Fruit fly (Drosophila melanogaster) whole organism, embryonic: Measurements from ENCODE around the gene CG16957.

ENCODE experiments used
- CG10565 ChIP-seq: fragments of 200-800 bp; sonication (Bioruptor generic); optimal IDR thresholded peaks from 3 replicates; lab custom pipeline; 2016; ENCODE audit warnings: missing biosample characterization, mild to moderate bottlenecking, missing genetic modification characterization
- CG12942 ChIP-seq: fragments of 200-800 bp; sonication (Bioruptor generic); optimal IDR thresholded peaks from 3 replicates; lab custom pipeline; 2016; ENCODE audit warnings: missing biosample characterization, missing genetic modification characterization
- CG14667 ChIP-seq: fragments of 200-800 bp; sonication (Bioruptor generic); IDR thresholded peaks from 2 replicates; pipeline ENCODE4 v1.3.6; 2022; ENCODE audit warnings: missing biosample characterization, missing genetic modification characterization
- CG15073 ChIP-seq: fragments of 200-800 bp; sonication (Bioruptor generic); optimal IDR thresholded peaks from 2 replicates; lab custom pipeline; 2016; ENCODE audit warnings: missing biosample characterization, missing genetic modification characterization
- CG15269 ChIP-seq: fragments of 200-800 bp; sonication (Bioruptor generic); optimal IDR thresholded peaks from 2 replicates; lab custom pipeline; 2018; ENCODE audit warnings: missing biosample characterization, mild to moderate bottlenecking, missing genetic modification characterization, moderate library complexity
- CG15479 ChIP-seq: fragments of 200-800 bp; sonication (Bioruptor generic); optimal IDR thresholded peaks from 3 replicates; lab custom pipeline; 2019; ENCODE audit warnings: missing biosample characterization, mild to moderate bottlenecking, missing genetic modification characterization, moderate library complexity
- CG15696 ChIP-seq: fragments of 200-800 bp; sonication (Bioruptor generic); optimal IDR thresholded peaks from 2 replicates; lab custom pipeline; 2019; ENCODE audit warnings: missing biosample characterization, mild to moderate bottlenecking, missing genetic modification characterization, moderate library complexity
- CG1603 ChIP-seq: fragments of 200-800 bp; sonication (Bioruptor generic); optimal IDR thresholded peaks from 2 replicates; lab custom pipeline; 2019; ENCODE audit warnings: missing biosample characterization, mild to moderate bottlenecking, missing genetic modification characterization, moderate library complexity
- CG1647 ChIP-seq: fragments of 200-800 bp; sonication (Bioruptor generic); optimal IDR thresholded peaks from 3 replicates; lab custom pipeline; 2016; ENCODE audit warnings: missing biosample characterization, missing genetic modification characterization
- CG16863 ChIP-seq: fragments of 200-800 bp; sonication (Bioruptor generic); optimal IDR thresholded peaks from 3 replicates; lab custom pipeline; 2016; ENCODE audit warnings: missing biosample characterization, missing genetic modification characterization
- CG1792 ChIP-seq: fragments of 200-800 bp; sonication (Bioruptor generic); optimal IDR thresholded peaks from 2 replicates; lab custom pipeline; 2016; ENCODE audit warnings: missing biosample characterization, missing genetic modification characterization
- CG2712 ChIP-seq: fragments of 200-800 bp; optimal IDR thresholded peaks from 3 replicates; lab custom pipeline; 2019; ENCODE audit warnings: missing biosample characterization, mild to moderate bottlenecking, missing genetic modification characterization, moderate library complexity
- CG43689 ChIP-seq: fragments of 200-800 bp; sonication (Bioruptor generic); IDR thresholded peaks from 2 replicates; pipeline ENCODE4 v1.3.6; 2022; ENCODE audit warnings: missing biosample characterization, missing genetic modification characterization
- CG6689 ChIP-seq: fragments of 200-800 bp; sonication (Bioruptor generic); IDR thresholded peaks from 2 replicates; pipeline ENCODE4 v1.3.6; 2022; ENCODE audit warnings: missing biosample characterization, missing genetic modification characterization
- CG7556 ChIP-seq: fragments of 200-800 bp; sonication (Bioruptor generic); optimal IDR thresholded peaks from 2 replicates; lab custom pipeline; 2017; ENCODE audit warnings: missing biosample characterization, mild to moderate bottlenecking, missing genetic modification characterization
- CG8281 ChIP-seq: fragments of 200-800 bp; sonication (Bioruptor generic); optimal IDR thresholded peaks from 2 replicates; lab custom pipeline; 2018; ENCODE audit warnings: missing biosample characterization, mild to moderate bottlenecking, missing genetic modification characterization, moderate library complexity
- Chrac-16 ChIP-seq: fragments of 200-800 bp; sonication (Bioruptor generic); optimal IDR thresholded peaks from 3 replicates; lab custom pipeline; 2016; ENCODE audit warnings: missing biosample characterization, missing genetic modification characterization
- D ChIP-seq, 2 experiments: fragments of 200-800 bp in 1 of 2; fragments of >200 bp in 1 of 2; sonication (Bioruptor generic) in 1 of 2; optimal IDR thresholded peaks; 2 replicates in 1 of 2; 3 replicates in 1 of 2; lab custom pipeline; 2017; ENCODE audit warnings: mild to moderate bottlenecking in 1 of 2, missing biosample characterization in 1 of 2, missing genetic modification characterization in 1 of 2, missing genetic modification reagents in 1 of 2
- Dad ChIP-seq: fragments of 200-800 bp; sonication (Bioruptor generic); optimal IDR thresholded peaks from 3 replicates; lab custom pipeline; 2016; ENCODE audit warnings: missing biosample characterization, missing genetic modification characterization
- Dip2 ChIP-seq: fragments of 200-800 bp; sonication (Bioruptor generic); IDR thresholded peaks from 2 replicates; pipeline ENCODE4 v1.3.6; 2022; ENCODE audit warnings: missing biosample characterization, missing genetic modification characterization
- E2f1 ChIP-seq: fragments of 200-800 bp; sonication (Bioruptor generic); IDR thresholded peaks from 2 replicates; pipeline ENCODE4 v1.3.6; 2022; ENCODE audit warnings: missing biosample characterization, missing genetic modification characterization
- E2f2 ChIP-seq: fragments of 200-800 bp; sonication (Bioruptor generic); IDR thresholded peaks from 2 replicates; pipeline ENCODE4 v1.3.6; 2022; ENCODE audit warnings: missing biosample characterization, missing genetic modification characterization
- ERR ChIP-seq: fragments of 200-800 bp; sonication (Bioruptor generic); optimal IDR thresholded peaks from 2 replicates; lab custom pipeline; 2016; ENCODE audit warnings: missing biosample characterization, missing genetic modification characterization
- Fer1 ChIP-seq: fragments of 200-800 bp; sonication (Bioruptor generic); optimal IDR thresholded peaks from 2 replicates; lab custom pipeline; 2017; ENCODE audit warnings: missing biosample characterization, mild to moderate bottlenecking, missing genetic modification characterization
- Gsc ChIP-seq: fragments of 200-800 bp; sonication (Bioruptor generic); IDR thresholded peaks from 2 replicates; pipeline ENCODE4 v1.3.6; 2022; ENCODE audit warnings: missing biosample characterization, missing genetic modification characterization
- HLH3B ChIP-seq: fragments of 200-800 bp; sonication (Bioruptor generic); IDR thresholded peaks from 2 replicates; pipeline ENCODE4 v1.3.6; 2022; ENCODE audit warnings: missing biosample characterization, missing genetic modification characterization
- Hey ChIP-seq: fragments of 200-800 bp; sonication (Bioruptor generic); optimal IDR thresholded peaks from 3 replicates; lab custom pipeline; 2018; ENCODE audit warnings: missing biosample characterization, mild to moderate bottlenecking, missing genetic modification characterization
- Nf-YC ChIP-seq: fragments of 200-800 bp; optimal IDR thresholded peaks from 3 replicates; lab custom pipeline; 2019; ENCODE audit warnings: missing biosample characterization, mild to moderate bottlenecking, missing genetic modification characterization, moderate library complexity
- PHDP ChIP-seq: fragments of 200-800 bp; sonication (Bioruptor generic); optimal IDR thresholded peaks from 3 replicates; lab custom pipeline; 2018; ENCODE audit warnings: missing biosample characterization, mild to moderate bottlenecking, missing genetic modification characterization, moderate library complexity
- Sox102F ChIP-seq: fragments of 200-800 bp; sonication (Bioruptor generic); optimal IDR thresholded peaks from 2 replicates; lab custom pipeline; 2018; ENCODE audit warnings: missing biosample characterization, mild to moderate bottlenecking, missing genetic modification characterization, moderate library complexity
- Sry-β ChIP-seq: fragments of 200-800 bp; sonication (Bioruptor generic); optimal IDR thresholded peaks from 2 replicates; lab custom pipeline; 2018; ENCODE audit warnings: missing biosample characterization, mild to moderate bottlenecking, missing genetic modification characterization, moderate library complexity
- Xbp1 ChIP-seq: fragments of 200-800 bp; sonication (Bioruptor generic); optimal IDR thresholded peaks from 3 replicates; lab custom pipeline; 2016; ENCODE audit warnings: missing biosample characterization, mild to moderate bottlenecking, missing genetic modification characterization
- aop ChIP-seq: fragments of 200-800 bp; sonication (Bioruptor generic); IDR thresholded peaks from 2 replicates; pipeline ENCODE4 v1.3.6; 2022; ENCODE audit warnings: missing biosample characterization, missing genetic modification characterization
- caup ChIP-seq: fragments of 200-800 bp; sonication (Bioruptor generic); optimal IDR thresholded peaks from 3 replicates; lab custom pipeline; 2017; ENCODE audit warnings: missing biosample characterization, mild to moderate bottlenecking, missing genetic modification characterization, moderate library complexity; ENCODE audit not compliant: severe bottlenecking
- crc ChIP-seq: fragments of 200-800 bp; sonication (Bioruptor generic); optimal IDR thresholded peaks from 2 replicates; lab custom pipeline; 2016; ENCODE audit warnings: missing biosample characterization, missing genetic modification characterization
- da ChIP-seq: fragments of 200-800 bp; sonication (Bioruptor generic); optimal IDR thresholded peaks from 2 replicates; lab custom pipeline; 2016; ENCODE audit warnings: missing biosample characterization, missing genetic modification characterization
- dmrt99B ChIP-seq: fragments of 200-800 bp; sonication (Bioruptor generic); optimal IDR thresholded peaks from 2 replicates; lab custom pipeline; 2018; ENCODE audit warnings: missing biosample characterization, mild to moderate bottlenecking, missing genetic modification characterization, moderate library complexity
- grn ChIP-seq: fragments of 200-800 bp; sonication (Bioruptor generic); optimal IDR thresholded peaks from 3 replicates; lab custom pipeline; 2017; ENCODE audit warnings: missing biosample characterization, missing genetic modification characterization
- gro ChIP-seq: fragments of 200-800 bp; sonication (Bioruptor generic); optimal IDR thresholded peaks from 2 replicates; lab custom pipeline; 2016; ENCODE audit warnings: missing biosample characterization, missing genetic modification characterization
- gsb-n ChIP-seq: fragments of 200-800 bp; sonication (Bioruptor generic); optimal IDR thresholded peaks from 3 replicates; lab custom pipeline; 2018; ENCODE audit warnings: missing biosample characterization, mild to moderate bottlenecking, missing genetic modification characterization
- hth ChIP-seq: fragments of >200 bp; optimal IDR thresholded peaks from 2 replicates; lab custom pipeline; 2017; ENCODE audit warnings: inconsistent platforms
- odd ChIP-seq: fragments of 200-800 bp; sonication (Bioruptor generic); optimal IDR thresholded peaks from 2 replicates; lab custom pipeline; 2017; ENCODE audit warnings: missing biosample characterization, mild to moderate bottlenecking, missing genetic modification characterization
- peb ChIP-seq: fragments of 200-800 bp; sonication (Bioruptor generic); IDR thresholded peaks from 2 replicates; pipeline ENCODE4 v1.3.6; 2022; ENCODE audit warnings: missing biosample characterization, missing genetic modification characterization
- ranshi ChIP-seq: fragments of 200-800 bp; sonication (Bioruptor generic); IDR thresholded peaks from 2 replicates; pipeline ENCODE4 v1.3.6; 2022; ENCODE audit warnings: missing biosample characterization, missing genetic modification characterization
- repo ChIP-seq: fragments of 200-800 bp; sonication (Bioruptor generic); optimal IDR thresholded peaks from 2 replicates; lab custom pipeline; 2016; ENCODE audit warnings: missing biosample characterization, missing genetic modification characterization
- sens ChIP-seq: fragments of 200-800 bp; sonication (Bioruptor generic); peaks from one replicate; lab custom pipeline; 2016; ENCODE audit warnings: missing biosample characterization, missing genetic modification characterization
- tin ChIP-seq: fragments of 200-800 bp; sonication (Bioruptor generic); optimal IDR thresholded peaks from 3 replicates; lab custom pipeline; 2016; ENCODE audit warnings: missing biosample characterization, missing genetic modification characterization
- wor ChIP-seq: fragments of 200-800 bp; sonication (Bioruptor generic); IDR thresholded peaks from 2 replicates; pipeline ENCODE4 v1.3.6; 2022; ENCODE audit warnings: missing biosample characterization, missing genetic modification characterization
- yki ChIP-seq: fragments of >200 bp; optimal IDR thresholded peaks from 3 replicates; lab custom pipeline; 2018
- zen2 ChIP-seq: fragments of 200-800 bp; sonication (Bioruptor generic); IDR thresholded peaks from 3 replicates; pipeline ENCODE4 v1.3.6; 2022; ENCODE audit warnings: missing biosample characterization, missing genetic modification characterization; ENCODE audit not compliant: partially characterized antibody
- zfh2 ChIP-seq: fragments of 200-800 bp; sonication (Bioruptor generic); optimal IDR thresholded peaks from 2 replicates; lab custom pipeline; 2016; ENCODE audit warnings: missing biosample characterization, missing genetic modification characterization

CG16957 gene

dm6 chr2L:13382351-13383029 lies 13.5 kb downstream of the CG16957 start, which contains the start of gene loqs (continued):
- TF ChIP-seq da (GFP tag; lab: Kevin White, UChicago): no peak
- no peak for TF ChIP-seq CG16863 (GFP tag; lab: Kevin White, UChicago)
- no peak for TF ChIP-seq CG1647 (GFP tag; lab: Kevin White, UChicago)
- no peak for TF ChIP-seq crc (GFP tag; lab: Kevin White, UChicago)
- peak; percentile 83 for TF ChIP-seq E2f2 (GFP tag; lab: Robert Waterston, UW)
- peak; percentile 32 for TF ChIP-seq sens (GFP tag; lab: Kevin White, UChicago)
- TF ChIP-seq Sry-β (GFP tag; lab: Kevin White, UChicago): no peak
- no peak for TF ChIP-seq CG1792 (GFP tag; lab: Kevin White, UChicago)
- no peak for TF ChIP-seq ERR (GFP tag; lab: Kevin White, UChicago)
- no peak for TF ChIP-seq peb
- TF ChIP-seq HLH3B (GFP tag; lab: Robert Waterston, UW): no peak
- no peak for TF ChIP-seq Gsc
- TF ChIP-seq CG15696: no peak
- no peak for TF ChIP-seq odd (GFP tag; lab: Kevin White, UChicago)
- TF ChIP-seq Dad (GFP tag; lab: Kevin White, UChicago): no peak
- TF ChIP-seq gro (GFP tag; lab: Kevin White, UChicago): no peak
- TF ChIP-seq CG14667 (GFP tag; lab: Robert Waterston, UW): no peak
- no peak for TF ChIP-seq CG15269
- TF ChIP-seq ranshi (GFP tag; lab: Robert Waterston, UW): no peak
- no peak for TF ChIP-seq Fer1 (GFP tag; lab: Kevin White, UChicago)
- TF ChIP-seq dmrt99B (tag; lab: Kevin White, UChicago): no peak
- no peak for TF ChIP-seq CG12942 (GFP tag; lab: Kevin White, UChicago)
- TF ChIP-seq CG2712: peak; percentile 34
- no peak for TF ChIP-seq E2f1
- TF ChIP-seq wor (GFP tag; lab: Robert Waterston, UW): no peak
- TF ChIP-seq Xbp1 (GFP tag; lab: Kevin White, UChicago): peak; percentile 8
- no peak for TF ChIP-seq aop
- no peak for TF ChIP-seq zen2
- TF ChIP-seq CG8281 (tag; lab: Kevin White, UChicago): no peak
- no peak for TF ChIP-seq CG1603
- TF ChIP-seq CG7556 (GFP tag; lab: Kevin White, UChicago): no peak
- no peak for TF ChIP-seq caup (GFP tag; lab: Kevin White, UChicago)
- TF ChIP-seq CG10565 (GFP tag; lab: Kevin White, UChicago): no peak
- TF ChIP-seq Hey (tag; lab: Kevin White, UChicago): no peak
- TF ChIP-seq CG15073 (GFP tag; lab: Kevin White, UChicago): no peak
- no peak for TF ChIP-seq Dip2 (GFP tag; lab: Robert Waterston, UW)
- no peak for TF ChIP-seq Nf-YC (tag; lab: Kevin White, UChicago)
- TF ChIP-seq CG43689 (GFP tag; lab: Robert Waterston, UW): no peak
- TF ChIP-seq yki (lab: Kevin White, UChicago): no peak
- no peak for TF ChIP-seq grn (GFP tag; lab: Kevin White, UChicago)
- no peak for TF ChIP-seq D (optimal IDR thresholded peaks at IDR 0.05; lab: Kevin White, UChicago)
- TF ChIP-seq D (GFP tag; optimal IDR thresholded peaks at IDR 0.05; lab: Kevin White, UChicago): no peak
- no peak for TF ChIP-seq zfh2 (GFP tag; lab: Kevin White, UChicago)
- no peak for TF ChIP-seq hth (lab: Kevin White, UChicago)
- no peak for TF ChIP-seq CG15479 (GFP tag; lab: Kevin White, UChicago)
- no peak for TF ChIP-seq repo (GFP tag; lab: Kevin White, UChicago)
- TF ChIP-seq Sox102F: no peak
- no peak for TF ChIP-seq tin (GFP tag; lab: Kevin White, UChicago)
- TF ChIP-seq PHDP (tag; lab: Kevin White, UChicago): peak; percentile 38
- TF ChIP-seq gsb-n (tag; lab: Kevin White, UChicago): no peak
- TF ChIP-seq Chrac-16 (GFP tag; lab: Kevin White, UChicago): no peak
- TF ChIP-seq CG6689 (GFP tag; lab: Robert Waterston, UW): 0 out of 2 replicates have a peak, but pooled peaks have one; percentile 5
